Worm (Caenorhabditis elegans) whole organism, L1 larva: ENCODE results near the gene sel-1.

Experiments
- Y116A8C.19 ChIP-seq: sonication (generic microtip); optimal IDR thresholded peaks from 2 replicates; lab custom pipeline; 2016; ENCODE audit warnings: missing compliant biosample characterization, missing genetic modification characterization, borderline replicate concordance
- ceh-8 ChIP-seq: fragments of 200-800 bp; sonication (Bioruptor generic); optimal IDR thresholded peaks from 2 replicates; lab custom pipeline; 2018; ENCODE audit warnings: mild to moderate bottlenecking, missing genetic modification characterization, moderate library complexity, missing compliant biosample characterization
- irx-1 ChIP-seq: sonication (generic microtip); optimal IDR thresholded peaks from 2 replicates; lab custom pipeline; 2016; ENCODE audit warnings: missing genetic modification characterization, missing compliant biosample characterization
- lin-35 ChIP-seq, 2 experiments: fragments of 150-350 bp; optimal IDR thresholded peaks; 2 replicates each; lab custom pipeline; 2014; ENCODE audit warnings: missing biosample characterization in 2 of 2, missing genetic modification characterization in 2 of 2, missing genetic modification reagents in 2 of 2
- nhr-71 ChIP-seq: sonication (generic microtip); optimal IDR thresholded peaks from 2 replicates; lab custom pipeline; 2016; ENCODE audit warnings: mild to moderate bottlenecking, missing genetic modification characterization, moderate library complexity, missing compliant biosample characterization
- rnt-1 ChIP-seq: sonication (generic microtip); optimal IDR thresholded peaks from 2 replicates; lab custom pipeline; 2016; ENCODE audit warnings: mild to moderate bottlenecking, missing genetic modification characterization, moderate library complexity, missing compliant biosample characterization
- tlp-1 ChIP-seq: fragments of 150-350 bp; optimal IDR thresholded peaks from 2 replicates; lab custom pipeline; 2014; ENCODE audit warnings: missing biosample characterization, missing genetic modification characterization
- unc-130 ChIP-seq: fragments of 150-350 bp; optimal IDR thresholded peaks from 2 replicates; lab custom pipeline; 2017; ENCODE audit warnings: missing biosample characterization, missing genetic modification characterization, inconsistent platforms
- ztf-4 ChIP-seq: fragments of 150-350 bp; optimal IDR thresholded peaks from 2 replicates; lab custom pipeline; 2014; ENCODE audit warnings: missing biosample characterization, missing genetic modification characterization

Gene sel-1

ce11 chrV:12611029-12611428 lies 50.5 kb downstream of the sel-1 start, which contains the start of gene cubn-1:
TSS of gene cubn-1 (plus strand) at chrV:12611329.
- no peak for TF ChIP-seq rnt-1 (tag; lab: Kevin White, UChicago)
- TF ChIP-seq nhr-71 (tag; lab: Kevin White, UChicago): no peak
- no peak for TF ChIP-seq tlp-1
- TF ChIP-seq ztf-4 (tag; lab: Kevin White, UChicago): no peak

ce11 chrV:12612118-12612517 lies 51.6 kb downstream of the sel-1 start, which contains the start of gene cyc-2.2:
TSS of gene cyc-2.2 (minus strand) at chrV:12612218.
- TF ChIP-seq Y116A8C.19 (tag; lab: Kevin White, UChicago) (no peak), rnt-1 (tag; lab: Kevin White, UChicago) (no peak), ceh-8 (GFP tag; lab: Kevin White, UChicago) (no peak), unc-130 (tag; lab: Kevin White, UChicago) (no peak), irx-1 (tag; lab: Kevin White, UChicago) (no peak), lin-35 (GFP tag; optimal IDR thresholded peaks at IDR 0.05; lab: Kevin White, UChicago) (no peak)
